Worm (Caenorhabditis elegans) whole organism, L3 larva: ENCODE measurements around the gene T02H6.1.

Source experiments
- R02D3.7 ChIP-seq: fragments of 150-350 bp; optimal IDR thresholded peaks from 2 replicates; lab custom pipeline; 2014; ENCODE audit warnings: missing biosample characterization, missing genetic modification characterization
- aly-2 ChIP-seq: fragments of 150-350 bp; optimal IDR thresholded peaks from 2 replicates; lab custom pipeline; 2014; ENCODE audit warnings: missing biosample characterization, missing genetic modification characterization
- ama-1 ChIP-seq: fragments of 150-350 bp; optimal IDR thresholded peaks from 2 replicates; lab custom pipeline; 2018
- ceh-16 ChIP-seq: sonication (generic microtip); optimal IDR thresholded peaks from 2 replicates; lab custom pipeline; 2017; ENCODE audit warnings: missing biosample characterization, missing genetic modification characterization
- ceh-28 ChIP-seq: fragments of 150-350 bp; optimal IDR thresholded peaks from 2 replicates; lab custom pipeline; 2014; ENCODE audit warnings: missing biosample characterization, missing genetic modification reagents, missing genetic modification characterization
- ceh-9 ChIP-seq: sonication (generic microtip); optimal IDR thresholded peaks from 2 replicates; lab custom pipeline; 2018; ENCODE audit warnings: missing biosample characterization, missing genetic modification characterization
- egl-27 ChIP-seq: sonication (generic microtip); optimal IDR thresholded peaks from 4 replicates; lab custom pipeline; 2017; ENCODE audit warnings: missing biosample characterization, missing genetic modification reagents, missing genetic modification characterization
- egl-5 ChIP-seq: fragments of 150-350 bp; optimal IDR thresholded peaks from 2 replicates; lab custom pipeline; 2017; ENCODE audit warnings: missing biosample characterization, missing genetic modification reagents, missing genetic modification characterization, inconsistent platforms
- elt-1 ChIP-seq: fragments of 150-350 bp; optimal IDR thresholded peaks from 2 replicates; lab custom pipeline; 2014; ENCODE audit warnings: missing biosample characterization, missing genetic modification characterization
- elt-2 ChIP-seq: sonication (generic microtip); optimal IDR thresholded peaks from 2 replicates; lab custom pipeline; 2016; ENCODE audit warnings: missing genetic modification reagents, mild to moderate bottlenecking, missing genetic modification characterization, missing compliant biosample characterization
- elt-3 ChIP-seq, 3 experiments: fragments of 150-350 bp in 1 of 3; sonication (generic microtip) in 2 of 3; optimal IDR thresholded peaks; 2 replicates in 2 of 3; 4 replicates in 1 of 3; lab custom pipeline; 2014 to 2017; ENCODE audit warnings: missing biosample characterization in 3 of 3, missing genetic modification characterization in 3 of 3
- eor-1 ChIP-seq, 2 experiments: fragments of 150-350 bp; optimal IDR thresholded peaks; 2 replicates each; lab custom pipeline; 2014 to 2018; ENCODE audit warnings: missing biosample characterization in 2 of 2, missing genetic modification characterization in 2 of 2
- fkh-2 ChIP-seq: fragments of 150-350 bp; optimal IDR thresholded peaks from 2 replicates; lab custom pipeline; 2014; ENCODE audit warnings: missing biosample characterization, missing genetic modification reagents, missing genetic modification characterization
- hmg-11 ChIP-seq: sonication (generic microtip); optimal IDR thresholded peaks from 2 replicates; lab custom pipeline; 2016; ENCODE audit warnings: missing genetic modification characterization, missing compliant biosample characterization
- jun-1 ChIP-seq: fragments of 150-350 bp; optimal IDR thresholded peaks from 2 replicates; lab custom pipeline; 2014; ENCODE audit warnings: missing biosample characterization, missing genetic modification reagents, missing genetic modification characterization
- lin-15B ChIP-seq: fragments of 150-350 bp; optimal IDR thresholded peaks from 2 replicates; lab custom pipeline; 2014; ENCODE audit warnings: missing biosample characterization, missing genetic modification characterization
- lin-39 ChIP-seq: fragments of 150-350 bp; optimal IDR thresholded peaks from 2 replicates; lab custom pipeline; 2018; ENCODE audit warnings: missing biosample characterization, missing genetic modification reagents, missing genetic modification characterization
- lsy-12 ChIP-seq: sonication (generic microtip); optimal IDR thresholded peaks from 2 replicates; lab custom pipeline; 2016; ENCODE audit warnings: mild to moderate bottlenecking, missing genetic modification characterization, missing compliant biosample characterization
- mml-1 ChIP-seq: fragments of 150-350 bp; sonication (generic microtip); optimal IDR thresholded peaks from 3 replicates; lab custom pipeline; 2014; ENCODE audit warnings: missing biosample characterization, missing genetic modification characterization
- nfya-1 ChIP-seq: sonication (generic microtip); optimal IDR thresholded peaks from 2 replicates; lab custom pipeline; 2017; ENCODE audit warnings: missing genetic modification characterization, mild to moderate bottlenecking, missing compliant biosample characterization, antibody characterized with exemption, moderate library complexity; ENCODE audit not compliant: insufficient read depth
- nhr-25 ChIP-seq: sonication (generic microtip); optimal IDR thresholded peaks from 2 replicates; lab custom pipeline; 2017; ENCODE audit warnings: missing biosample characterization, missing genetic modification characterization
- nhr-28 ChIP-seq: fragments of 150-350 bp; optimal IDR thresholded peaks from 2 replicates; lab custom pipeline; 2014; ENCODE audit warnings: missing biosample characterization, missing genetic modification characterization
- nhr-43 ChIP-seq: sonication (generic microtip); optimal IDR thresholded peaks from 2 replicates; lab custom pipeline; 2016; ENCODE audit warnings: mild to moderate bottlenecking, missing genetic modification characterization, missing compliant biosample characterization; ENCODE audit not compliant: poor library complexity, severe bottlenecking
- nhr-76 ChIP-seq: fragments of 150-350 bp; sonication (generic microtip); optimal IDR thresholded peaks from 5 replicates; lab custom pipeline; 2014; ENCODE audit warnings: missing biosample characterization, missing genetic modification characterization
- nhr-77 ChIP-seq: fragments of 150-350 bp; optimal IDR thresholded peaks from 2 replicates; lab custom pipeline; 2014; ENCODE audit warnings: missing biosample characterization, missing genetic modification characterization
- pha-4 ChIP-seq: fragments of 150-350 bp; optimal IDR thresholded peaks from 2 replicates; lab custom pipeline; 2014; ENCODE audit warnings: missing biosample characterization, missing genetic modification reagents, missing genetic modification characterization
- pqm-1 ChIP-seq: fragments of 150-350 bp; optimal IDR thresholded peaks from 2 replicates; lab custom pipeline; 2017; ENCODE audit warnings: missing biosample characterization, missing genetic modification characterization, inconsistent platforms
- skn-1 ChIP-seq: fragments of 150-350 bp; optimal IDR thresholded peaks from 2 replicates; lab custom pipeline; 2014; ENCODE audit warnings: missing biosample characterization, missing genetic modification characterization
- snpc-4 ChIP-seq: fragments of 150-350 bp; optimal IDR thresholded peaks from 2 replicates; lab custom pipeline; 2014; ENCODE audit warnings: missing biosample characterization, missing genetic modification characterization
- unc-39 ChIP-seq: sonication (generic microtip); optimal IDR thresholded peaks from 4 replicates; lab custom pipeline; 2017; ENCODE audit warnings: missing biosample characterization, missing genetic modification characterization
- zag-1 ChIP-seq: fragments of 150-350 bp; optimal IDR thresholded peaks from 2 replicates; lab custom pipeline; 2014; ENCODE audit warnings: missing biosample characterization, missing genetic modification characterization
- ztf-11 ChIP-seq: fragments of 150-350 bp; optimal IDR thresholded peaks from 2 replicates; lab custom pipeline; 2014; ENCODE audit warnings: missing biosample characterization, missing genetic modification characterization
- ztf-4 ChIP-seq: fragments of 150-350 bp; optimal IDR thresholded peaks from 2 replicates; lab custom pipeline; 2014; ENCODE audit warnings: missing biosample characterization, missing genetic modification characterization

The T02H6.1 gene

ce11 chrII:684811-685210, 24.4 kb upstream of the T02H6.1 start, which contains the start of gene T02H6.5:
Gene T02H6.5, plus strand, starts transcription at chrII:685111.
- TF ChIP-seq zag-1 (no peak), pha-4 (tag; lab: Kevin White, UChicago) (no peak), egl-5 (tag; lab: Kevin White, UChicago) (no peak), nhr-28 (tag; lab: Kevin White, UChicago) (no peak), nhr-25 (no peak), pqm-1 (tag; lab: Kevin White, UChicago) (no peak), aly-2 (tag; lab: Kevin White, UChicago) (no peak), nfya-1 (no peak), fkh-2 (no peak), R02D3.7 (tag; lab: Kevin White, UChicago) (no peak)
- TF ChIP-seq, all 47 proteins: peak for 0

DNA sequence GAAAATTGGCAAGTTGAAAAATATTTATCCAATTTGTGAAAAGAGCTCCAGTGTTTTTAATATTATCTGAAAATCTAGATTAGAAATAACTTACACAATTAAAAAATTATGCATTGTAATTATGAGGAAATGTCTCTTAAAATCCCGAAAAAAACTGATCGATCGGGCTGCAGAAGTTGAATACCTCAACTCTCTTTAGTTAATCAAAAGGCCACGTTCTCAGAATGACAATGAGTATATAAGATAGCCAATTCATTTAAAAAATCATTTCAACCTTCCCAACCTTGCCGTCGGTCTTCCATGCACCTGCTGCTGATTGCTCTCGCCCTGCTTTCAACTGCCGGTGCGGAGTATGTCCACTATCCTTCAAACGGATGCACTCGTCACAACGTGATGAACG, 19.4 kb upstream of the T02H6.1 start, which contains the start of gene T02H6.4:
Gene T02H6.4, plus strand, starts transcription at position 301 of the 400 bp plus-strand sequence.
- no peak for TF ChIP-seq nhr-76
- no peak for TF ChIP-seq ztf-4 (tag; lab: Kevin White, UChicago)
- TF ChIP-seq pha-4 (tag; lab: Kevin White, UChicago) = no peak
- TF ChIP-seq mml-1 = no peak
- TF ChIP-seq R02D3.7 (tag; lab: Kevin White, UChicago) = no peak
- no peak for TF ChIP-seq ztf-11 (tag; lab: Kevin White, UChicago)
- TF ChIP-seq lin-15B (tag; lab: Kevin White, UChicago) = no peak
- no peak for TF ChIP-seq unc-39 (tag; lab: Kevin White, UChicago)
- TF ChIP-seq fkh-2 = no peak
- TF ChIP-seq egl-5 (tag; lab: Kevin White, UChicago) = no peak
- TF ChIP-seq lsy-12 (tag; lab: Kevin White, UChicago) = no peak
- TF ChIP-seq egl-27 (tag; lab: Kevin White, UChicago) = no peak
- no peak for TF ChIP-seq ama-1 (lab: Kevin White, UChicago)
- TF ChIP-seq jun-1 (tag; lab: Kevin White, UChicago) = no peak
- TF ChIP-seq hmg-11 (tag; lab: Kevin White, UChicago) = no peak

DNA sequence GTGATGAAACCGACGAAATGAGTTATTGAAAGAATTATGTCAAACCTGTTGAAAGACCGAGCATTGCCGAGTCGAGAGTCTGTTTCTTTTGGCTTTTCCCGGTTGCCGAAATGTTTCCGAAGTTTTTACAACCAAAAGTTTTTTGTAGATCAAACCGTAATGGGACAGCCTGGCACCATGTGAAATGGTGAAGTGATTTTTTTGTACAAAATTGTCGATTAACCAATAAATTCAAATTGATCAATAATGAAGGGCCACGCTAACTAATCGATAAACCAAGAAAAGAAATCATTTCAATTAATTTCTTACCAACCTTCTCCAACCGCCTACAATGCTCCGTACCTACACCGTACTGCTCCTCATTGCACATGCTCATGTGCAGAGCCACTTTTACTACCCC, 17.6 kb upstream of the T02H6.1 start, which contains the start of gene T02H6.3:
Gene T02H6.3, plus strand, starts transcription at position 301 of the 400 bp plus-strand sequence.
- TF ChIP-seq nhr-25 = no peak
- TF ChIP-seq nhr-76 = no peak
- no peak for TF ChIP-seq eor-1 (tag; optimal IDR thresholded peaks at IDR 0.05; lab: Kevin White, UChicago)
- TF ChIP-seq skn-1 (tag; lab: Kevin White, UChicago) = no peak
- TF ChIP-seq ceh-9 (tag; lab: Kevin White, UChicago) = no peak

DNA sequence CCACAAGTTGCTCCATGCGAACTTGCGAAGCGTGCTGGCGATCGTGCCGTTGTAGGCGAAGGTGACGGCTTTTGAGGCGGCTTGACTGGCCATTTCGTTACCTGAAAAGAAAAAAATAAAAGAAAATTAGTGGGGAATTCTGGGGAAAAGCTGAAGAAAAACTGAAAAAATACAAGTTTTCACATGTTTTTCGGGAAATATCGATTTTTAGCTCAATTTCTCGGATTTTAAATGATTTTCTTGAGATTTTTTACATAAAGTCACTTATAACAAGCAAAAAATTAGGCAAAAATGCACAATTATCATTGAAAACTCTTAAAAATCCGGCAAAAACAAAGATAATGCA, 8.2 kb upstream of the T02H6.1 start, which contains the start of gene T02H6.11:
Gene T02H6.11, minus strand, starts transcription at position 101 of the 346 bp plus-strand sequence.
- TF ChIP-seq lin-39 (tag; lab: Kevin White, UChicago) (no peak), elt-3 (tag; optimal IDR thresholded peaks at IDR 0.05; lab: Kevin White, UChicago) (no peak), nhr-77 (tag; lab: Kevin White, UChicago) (no peak), pha-4 (tag; lab: Kevin White, UChicago) (no peak), nhr-43 (tag; lab: Kevin White, UChicago) (no peak), snpc-4 (no peak), lin-15B (tag; lab: Kevin White, UChicago) (no peak), ceh-16 (tag; lab: Kevin White, UChicago) (no peak), jun-1 (tag; lab: Kevin White, UChicago) (no peak), zag-1 (no peak), elt-1 (no peak)

ce11 chrII:701371-702139, 7.6 kb upstream of the T02H6.1 start, which contains the start of gene thoc-1:
Gene thoc-1, plus strand, starts transcription at chrII:702107.
- no peak for TF ChIP-seq hmg-11 (tag; lab: Kevin White, UChicago)
- TF ChIP-seq aly-2 (tag; lab: Kevin White, UChicago) = no peak
- no peak for TF ChIP-seq ceh-28 (tag; lab: Kevin White, UChicago)
- no peak for TF ChIP-seq elt-2 (tag; lab: Kevin White, UChicago)
- TF ChIP-seq snpc-4 = no peak
- TF ChIP-seq nfya-1 = no peak
